Worm (Caenorhabditis elegans) whole organism, early embryonic: ENCODE results near the gene ttr-36.

Experiments used
- B0310.2 ChIP-seq: sonication (generic microtip); optimal IDR thresholded peaks from 2 replicates; lab custom pipeline; 2016; ENCODE audit warnings: mild to moderate bottlenecking, missing genetic modification characterization, missing compliant biosample characterization
- aly-1 ChIP-seq: sonication (generic microtip); optimal IDR thresholded peaks from 2 replicates; lab custom pipeline; 2016; ENCODE audit warnings: missing genetic modification characterization, missing compliant biosample characterization
- ama-1 ChIP-seq: fragments of 150-350 bp; optimal IDR thresholded peaks from 2 replicates; lab custom pipeline; 2014
- ceh-13 ChIP-seq: fragments of 200-800 bp; sonication (Bioruptor generic); optimal IDR thresholded peaks from 2 replicates; lab custom pipeline; 2018; ENCODE audit warnings: mild to moderate bottlenecking, missing genetic modification characterization, missing compliant biosample characterization
- ceh-36 ChIP-seq: sonication (generic microtip); optimal IDR thresholded peaks from 2 replicates; lab custom pipeline; 2016; ENCODE audit warnings: missing genetic modification characterization, inconsistent platforms, missing compliant biosample characterization
- flt-1 ChIP-seq: fragments of 200-800 bp; sonication (Bioruptor generic); IDR thresholded peaks from 2 replicates; pipeline ENCODE4 v1.3.6; 2022; ENCODE audit warnings: missing genetic modification characterization, missing compliant biosample characterization
- tra-4 ChIP-seq: sonication (generic microtip); optimal IDR thresholded peaks from 2 replicates; lab custom pipeline; 2017; ENCODE audit warnings: missing genetic modification characterization, missing compliant biosample characterization

DNA sequence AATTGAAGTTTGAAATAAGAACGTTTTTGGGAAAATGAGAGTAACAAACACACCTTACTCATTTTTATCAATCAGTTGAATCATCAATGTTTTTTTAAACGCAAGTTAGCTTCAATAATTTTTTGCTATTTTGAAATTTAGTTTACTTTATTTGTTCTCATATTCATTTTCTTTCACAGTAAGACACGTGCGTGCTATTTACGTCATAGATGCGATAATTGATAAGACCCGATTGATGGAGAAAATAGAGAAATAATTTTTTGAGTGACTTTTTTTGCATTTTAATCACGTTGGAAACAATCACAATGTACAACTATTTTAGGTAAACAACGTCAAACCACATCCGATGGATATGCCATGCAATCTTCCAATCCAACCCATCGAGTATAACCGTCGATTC lies 8.7 kb downstream of the ttr-36 start:
- TF ChIP-seq ama-1 (lab: Kevin White, UChicago), result no peak
- no peak for TF ChIP-seq flt-1 (GFP tag; lab: Robert Waterston, UW)
- no peak for TF ChIP-seq ceh-36
- no peak for TF ChIP-seq aly-1 (tag; lab: Kevin White, UChicago)
- TF ChIP-seq ceh-13, result no peak
- no peak for TF ChIP-seq B0310.2
- no peak for TF ChIP-seq tra-4 (tag; lab: Kevin White, UChicago)
